Fruit fly (Drosophila melanogaster) whole organism, adult: ENCODE data around the gene Stt3A.
A peak's percentile ranks its signal among the peaks of the same experiment; 100 is the strongest.

Experiments
- CG11617 ChIP-seq: fragments of 200-800 bp; sonication (Bioruptor generic); optimal IDR thresholded peaks from 2 replicates; lab custom pipeline; 2017; ENCODE audit warnings: mild to moderate bottlenecking, missing biosample characterization, missing genetic modification reagents, missing genetic modification characterization
- CG12768 ChIP-seq: fragments of 200-800 bp; sonication (Bioruptor generic); optimal IDR thresholded peaks from 2 replicates; lab custom pipeline; 2017; ENCODE audit warnings: missing biosample characterization, missing genetic modification characterization, mild to moderate bottlenecking, moderate library complexity, missing genetic modification reagents
- CG14711 ChIP-seq: fragments of 200-800 bp; sonication (Bioruptor generic); optimal IDR thresholded peaks from 2 replicates; lab custom pipeline; 2018; ENCODE audit warnings: missing biosample characterization, mild to moderate bottlenecking, missing genetic modification characterization, moderate library complexity
- CG1620 ChIP-seq: fragments of 200-800 bp; sonication (Bioruptor generic); optimal IDR thresholded peaks from 2 replicates; lab custom pipeline; 2016; ENCODE audit warnings: missing biosample characterization, missing genetic modification characterization
- CG33017 ChIP-seq: fragments of 200-800 bp; sonication (Bioruptor generic); optimal IDR thresholded peaks from 2 replicates; lab custom pipeline; 2018; ENCODE audit warnings: missing biosample characterization, mild to moderate bottlenecking, missing genetic modification characterization, moderate library complexity
- CG5204 ChIP-seq: fragments of 200-800 bp; sonication (Bioruptor generic); optimal IDR thresholded peaks from 2 replicates; lab custom pipeline; 2016; ENCODE audit warnings: missing biosample characterization, missing genetic modification characterization
- CG7045 ChIP-seq: fragments of 200-800 bp; sonication (Bioruptor generic); optimal IDR thresholded peaks from 2 replicates; lab custom pipeline; 2017; ENCODE audit warnings: missing biosample characterization, mild to moderate bottlenecking, missing genetic modification characterization
- CG7101 ChIP-seq: fragments of 200-800 bp; sonication (Bioruptor generic); optimal IDR thresholded peaks from 2 replicates; lab custom pipeline; 2018; ENCODE audit warnings: missing biosample characterization, mild to moderate bottlenecking, missing genetic modification characterization, moderate library complexity
- Clk ChIP-seq: fragments of 200-800 bp; sonication (Bioruptor generic); optimal IDR thresholded peaks from 2 replicates; lab custom pipeline; 2017; ENCODE audit warnings: missing biosample characterization, missing genetic modification characterization
- Crg-1 ChIP-seq: fragments of 200-800 bp; sonication (Bioruptor generic); optimal IDR thresholded peaks from 2 replicates; lab custom pipeline; 2016; ENCODE audit warnings: missing biosample characterization, missing genetic modification characterization
- Hr96 ChIP-seq: fragments of 200-800 bp; sonication (Bioruptor generic); optimal IDR thresholded peaks from 2 replicates; lab custom pipeline; 2016; ENCODE audit warnings: missing biosample characterization, missing genetic modification characterization
- Mnt ChIP-seq: fragments of 200-800 bp; sonication (Bioruptor generic); optimal IDR thresholded peaks from 2 replicates; lab custom pipeline; 2016; ENCODE audit warnings: missing biosample characterization, mild to moderate bottlenecking, missing genetic modification characterization
- bab1 ChIP-seq: fragments of 200-800 bp; sonication (Bioruptor generic); optimal IDR thresholded peaks from 3 replicates; lab custom pipeline; 2019; ENCODE audit warnings: missing biosample characterization, mild to moderate bottlenecking, missing genetic modification characterization, moderate library complexity
- cic ChIP-seq: fragments of 200-800 bp; sonication (Bioruptor generic); optimal IDR thresholded peaks from 2 replicates; lab custom pipeline; 2017; ENCODE audit warnings: missing biosample characterization, mild to moderate bottlenecking, missing genetic modification characterization, moderate library complexity
- cnc ChIP-seq, 2 experiments: fragments of >200 bp; optimal IDR thresholded peaks; 2 replicates each; lab custom pipeline; 2017
- kay ChIP-seq: fragments of 200-800 bp; sonication (Bioruptor generic); peaks from one replicate; lab custom pipeline; 2016; ENCODE audit warnings: missing biosample characterization, missing genetic modification characterization, borderline replicate concordance
- ovo ChIP-seq: fragments of 200-800 bp; sonication (Bioruptor generic); optimal IDR thresholded peaks from 2 replicates; lab custom pipeline; 2016; ENCODE audit warnings: missing biosample characterization, missing genetic modification characterization
- pad ChIP-seq: fragments of 200-800 bp; sonication (Bioruptor generic); optimal IDR thresholded peaks from 3 replicates; lab custom pipeline; 2017; ENCODE audit warnings: missing biosample characterization, missing genetic modification characterization, mild to moderate bottlenecking, moderate library complexity, missing genetic modification reagents
- tj ChIP-seq: fragments of 200-800 bp; sonication (Bioruptor generic); optimal IDR thresholded peaks from 3 replicates; lab custom pipeline; 2017; ENCODE audit warnings: missing biosample characterization, mild to moderate bottlenecking, missing genetic modification characterization, moderate library complexity
- toe ChIP-seq: fragments of 200-800 bp; sonication (Bioruptor generic); optimal IDR thresholded peaks from 2 replicates; lab custom pipeline; 2016; ENCODE audit warnings: missing biosample characterization, missing genetic modification characterization

Stt3A gene

DNA sequence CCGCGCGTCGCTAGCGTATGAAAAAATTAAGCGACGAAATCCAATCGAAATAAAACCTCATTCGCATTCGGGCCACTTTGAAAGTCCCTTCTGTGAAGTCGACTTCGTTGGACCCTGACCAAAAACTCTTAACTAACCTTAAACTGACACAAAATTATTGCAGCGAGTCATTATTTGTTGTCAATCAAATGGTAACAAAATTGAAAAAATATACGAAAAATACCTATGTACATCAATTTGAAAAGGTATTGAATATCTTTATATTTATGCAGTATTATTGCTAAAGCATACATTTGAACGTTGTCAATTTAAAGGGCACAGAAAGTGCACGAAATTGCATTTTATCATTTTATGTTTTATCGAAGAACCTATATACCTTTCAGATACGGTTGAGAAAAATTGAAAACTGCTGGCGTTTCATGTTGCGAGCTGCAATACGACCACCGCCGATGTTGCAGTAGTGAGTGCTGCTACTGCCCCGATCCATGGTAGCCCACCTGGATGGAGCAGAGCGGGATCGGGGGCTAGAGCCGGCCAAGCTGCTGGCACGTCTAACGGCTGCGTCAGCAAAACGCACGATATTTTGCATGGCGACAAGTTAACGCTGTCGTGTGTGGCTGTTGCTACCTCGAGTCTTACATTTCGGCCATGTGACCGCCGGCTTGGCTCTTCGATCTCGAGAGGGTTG lies 20.0 kb upstream of the Stt3A start:
- TF ChIP-seq Hr96 (GFP tag; lab: Kevin White, UChicago): no peak
- no peak for TF ChIP-seq CG12768 (GFP tag; lab: Kevin White, UChicago)
- peak; percentile 98 for TF ChIP-seq tj (GFP tag; lab: Kevin White, UChicago)
- no peak for TF ChIP-seq ovo (GFP tag; lab: Kevin White, UChicago)

- TF ChIP-seq CG14711 (peak; percentile 17), CG7045 (GFP tag; lab: Kevin White, UChicago) (peak; percentile 6), toe (no peak)
These were observed 19.2 kb upstream of the Stt3A start for dm6 chrX:21072953-21073352.

DNA sequence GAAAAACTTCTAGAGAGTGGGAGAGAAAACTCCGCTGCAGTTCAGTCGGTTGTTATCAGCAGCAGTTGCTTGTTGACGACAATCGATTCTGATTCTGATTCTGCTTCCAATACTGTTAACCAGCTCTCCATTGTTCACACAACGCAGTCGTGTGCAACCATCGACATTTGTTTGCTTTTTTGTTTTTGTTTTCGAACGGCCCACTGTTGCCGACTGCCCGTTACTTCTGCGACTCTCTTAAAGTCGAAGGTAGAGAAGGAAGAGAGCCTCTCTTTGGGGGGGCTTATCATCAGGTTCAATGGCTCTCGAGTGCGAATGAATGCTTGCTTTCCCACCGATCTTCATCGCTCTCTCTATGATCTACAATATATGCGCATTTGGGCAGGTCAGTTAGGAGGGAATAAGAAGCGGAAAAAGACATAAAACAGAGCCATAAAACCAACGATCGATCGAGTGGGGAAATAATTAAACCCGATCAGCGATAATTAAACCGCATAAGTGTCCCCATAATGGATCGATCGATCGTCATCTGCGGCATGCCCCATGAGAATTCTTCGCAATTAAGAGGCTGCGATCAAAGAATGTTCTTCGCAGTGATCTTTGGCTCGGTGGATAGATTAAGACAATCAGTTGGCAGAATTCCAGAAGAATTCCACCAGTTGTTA lies 18.1 kb upstream of the Stt3A start:
- TF ChIP-seq cnc (optimal IDR thresholded peaks at IDR 0.05; lab: Kevin White, UChicago): no peak
- TF ChIP-seq CG14711: no peak
- no peak for TF ChIP-seq toe
- no peak for TF ChIP-seq kay (GFP tag; lab: Kevin White, UChicago)
- TF ChIP-seq Hr96 (GFP tag; lab: Kevin White, UChicago): no peak
- TF ChIP-seq CG11617 (GFP tag; lab: Kevin White, UChicago): no peak
- TF ChIP-seq Crg-1: no peak
- TF ChIP-seq Clk (GFP tag; lab: Kevin White, UChicago): no peak
- peak; percentile 83 for TF ChIP-seq ovo (GFP tag; lab: Kevin White, UChicago)
- TF ChIP-seq CG7101 (tag; lab: Kevin White, UChicago): no peak
- peak; percentile 18 for TF ChIP-seq tj (GFP tag; lab: Kevin White, UChicago)
- TF ChIP-seq CG5204 (GFP tag; lab: Kevin White, UChicago): no peak
- TF ChIP-seq bab1 (GFP tag; lab: Kevin White, UChicago): no peak
- peak; percentile 9 for TF ChIP-seq Mnt
- peak; percentile 38 for TF ChIP-seq pad (GFP tag; lab: Kevin White, UChicago)
- TF ChIP-seq CG1620 (GFP tag; lab: Kevin White, UChicago): no peak
- no peak for TF ChIP-seq CG7045 (GFP tag; lab: Kevin White, UChicago)
- no peak for TF ChIP-seq CG33017
- peak; percentile 20 for TF ChIP-seq cic (GFP tag; lab: Kevin White, UChicago)
- no peak for TF ChIP-seq CG12768 (GFP tag; lab: Kevin White, UChicago)

DNA sequence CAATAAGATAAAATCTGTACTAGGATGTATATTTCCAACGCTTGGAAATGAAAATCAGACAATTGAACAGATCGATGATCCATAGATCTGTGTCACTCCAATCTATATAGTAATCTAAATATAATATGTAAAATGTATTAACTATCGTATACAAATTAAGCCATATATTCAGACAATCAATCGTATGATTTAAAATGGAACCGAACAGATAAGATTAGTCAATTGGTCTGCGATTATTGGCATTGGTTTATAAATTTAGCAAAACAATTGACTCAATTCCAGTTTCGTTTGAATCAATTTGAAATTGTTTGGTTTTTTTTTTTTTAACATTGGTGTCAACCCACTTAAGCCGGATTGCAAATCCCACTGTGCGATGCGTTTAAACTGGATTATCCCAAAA lies 14.2 kb upstream of the Stt3A start:
- TF ChIP-seq CG12768 (GFP tag; lab: Kevin White, UChicago): no peak
- no peak for TF ChIP-seq CG33017
- peak; percentile 5 for TF ChIP-seq pad (GFP tag; lab: Kevin White, UChicago)
- TF ChIP-seq CG5204 (GFP tag; lab: Kevin White, UChicago): no peak
- TF ChIP-seq cic (GFP tag; lab: Kevin White, UChicago): no peak

DNA sequence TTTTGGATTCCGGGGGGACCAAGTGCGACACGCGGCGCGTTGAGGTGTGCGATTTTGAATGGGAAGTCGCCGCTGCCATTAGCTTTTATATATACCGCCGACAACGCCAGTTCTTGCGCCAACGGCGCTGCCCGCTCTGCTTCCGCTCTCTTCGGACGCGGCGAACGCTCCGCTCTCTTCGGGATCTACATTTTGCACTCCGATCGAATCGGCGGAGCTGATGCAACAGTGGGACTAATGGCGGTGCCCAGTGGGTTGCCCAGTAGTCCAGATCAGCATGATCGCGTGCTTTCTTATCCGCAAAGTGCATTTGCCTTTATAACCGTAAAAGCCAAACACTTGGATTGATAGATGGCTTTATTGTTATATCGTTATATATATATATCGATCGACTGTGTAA lies 13.7 kb upstream of the Stt3A start, which contains the start of gene CG32512:
Gene CG32512 (minus strand): TSS at position 67 of the 400 bp plus-strand sequence.
- TF ChIP-seq Hr96 (GFP tag; lab: Kevin White, UChicago) (peak; percentile 18), kay (GFP tag; lab: Kevin White, UChicago) (peak; percentile 17), CG11617 (GFP tag; lab: Kevin White, UChicago) (no peak)

- no peak for TF ChIP-seq tj (GFP tag; lab: Kevin White, UChicago)
- TF ChIP-seq toe: no peak
- no peak for TF ChIP-seq Crg-1
- TF ChIP-seq cic (GFP tag; lab: Kevin White, UChicago): no peak
- TF ChIP-seq cnc (optimal IDR thresholded peaks at IDR 0.05; lab: Kevin White, UChicago): no peak
- TF ChIP-seq kay (GFP tag; lab: Kevin White, UChicago): no peak
- TF ChIP-seq CG7101 (tag; lab: Kevin White, UChicago): no peak
- no peak for TF ChIP-seq CG7045 (GFP tag; lab: Kevin White, UChicago)
- no peak for TF ChIP-seq Hr96 (GFP tag; lab: Kevin White, UChicago)
- no peak for TF ChIP-seq Mnt
- no peak for TF ChIP-seq CG33017
- no peak for TF ChIP-seq bab1 (GFP tag; lab: Kevin White, UChicago)
- TF ChIP-seq CG5204 (GFP tag; lab: Kevin White, UChicago): no peak
These were observed 12.0 kb upstream of the Stt3A start for dm6 chrX:21065775-21066174.

DNA sequence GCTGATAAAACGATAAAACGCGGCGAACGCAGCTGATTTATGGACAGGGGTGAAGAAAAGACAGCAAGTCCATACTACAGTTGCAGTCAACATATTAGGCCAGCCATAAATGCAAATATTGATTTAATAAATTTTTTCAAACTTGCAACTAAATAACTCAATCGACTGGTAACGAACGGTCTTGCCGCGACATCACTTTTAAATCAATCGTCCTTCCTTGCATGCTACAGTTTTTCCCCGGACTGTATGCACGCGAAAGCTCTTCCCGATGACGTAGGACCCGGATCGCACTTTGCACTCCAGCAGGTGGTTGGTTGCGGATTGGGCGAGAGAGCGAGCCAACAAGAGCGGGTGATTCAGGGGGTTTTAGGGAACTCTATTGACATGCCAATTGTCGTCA lies 11.2 kb upstream of the Stt3A start:
- peak; percentile 54 for TF ChIP-seq Clk (GFP tag; lab: Kevin White, UChicago)
- TF ChIP-seq CG1620 (GFP tag; lab: Kevin White, UChicago): peak; percentile 62
- peak; percentile 80 for TF ChIP-seq CG5204 (GFP tag; lab: Kevin White, UChicago)
- TF ChIP-seq Hr96 (GFP tag; lab: Kevin White, UChicago): peak; percentile 91
- peak; percentile 83 for TF ChIP-seq Crg-1
- TF ChIP-seq Mnt: peak; percentile 73
- TF ChIP-seq toe: peak; percentile 50
- TF ChIP-seq bab1 (GFP tag; lab: Kevin White, UChicago): peak; percentile 88
- peak; percentile 93 for TF ChIP-seq CG7101 (tag; lab: Kevin White, UChicago)
- TF ChIP-seq CG33017: peak; percentile 85
- peak; percentile 80 for TF ChIP-seq CG7045 (GFP tag; lab: Kevin White, UChicago)
- peak; percentile 79 for TF ChIP-seq tj (GFP tag; lab: Kevin White, UChicago)
- TF ChIP-seq CG14711: peak; percentile 85
- TF ChIP-seq cic (GFP tag; lab: Kevin White, UChicago): peak; percentile 11
- TF ChIP-seq CG11617 (GFP tag; lab: Kevin White, UChicago): peak; percentile 92
- peak; percentile 59 for TF ChIP-seq kay (GFP tag; lab: Kevin White, UChicago)
- peak; percentile 72 for TF ChIP-seq pad (GFP tag; lab: Kevin White, UChicago)
- peak; percentile 89 for TF ChIP-seq CG12768 (GFP tag; lab: Kevin White, UChicago)
- TF ChIP-seq cnc (optimal IDR thresholded peaks at IDR 0.05; lab: Kevin White, UChicago): no peak
- peak; percentile 20 for TF ChIP-seq ovo (GFP tag; lab: Kevin White, UChicago)
